Fruit fly (Drosophila melanogaster) whole organism: Measurements from ENCODE around the gene CG14050.

Experiments used
- CG8478 ChIP-seq: fragments of >200 bp; optimal IDR thresholded peaks from 2 replicates; lab custom pipeline; 2018; ENCODE audit warnings: inconsistent platforms
- Dll ChIP-seq: fragments of >200 bp; optimal IDR thresholded peaks from 2 replicates; lab custom pipeline; 2017
- EcR ChIP-seq, 2 experiments: fragments of >200 bp; optimal IDR thresholded peaks; 2 replicates each; lab custom pipeline; 2017; ENCODE audit warnings: missing biosample characterization in 2 of 2, missing genetic modification characterization in 2 of 2, missing genetic modification reagents in 2 of 2
- pan ChIP-seq: fragments of >200 bp; optimal IDR thresholded peaks from 2 replicates; lab custom pipeline; 2017
- psq ChIP-seq: fragments of >200 bp; optimal IDR thresholded peaks from 2 replicates; lab custom pipeline; 2017
- usp ChIP-seq: fragments of >200 bp; optimal IDR thresholded peaks from 2 replicates; lab custom pipeline; 2017; ENCODE audit warnings: missing biosample characterization, missing genetic modification characterization, mixed read lengths

DNA sequence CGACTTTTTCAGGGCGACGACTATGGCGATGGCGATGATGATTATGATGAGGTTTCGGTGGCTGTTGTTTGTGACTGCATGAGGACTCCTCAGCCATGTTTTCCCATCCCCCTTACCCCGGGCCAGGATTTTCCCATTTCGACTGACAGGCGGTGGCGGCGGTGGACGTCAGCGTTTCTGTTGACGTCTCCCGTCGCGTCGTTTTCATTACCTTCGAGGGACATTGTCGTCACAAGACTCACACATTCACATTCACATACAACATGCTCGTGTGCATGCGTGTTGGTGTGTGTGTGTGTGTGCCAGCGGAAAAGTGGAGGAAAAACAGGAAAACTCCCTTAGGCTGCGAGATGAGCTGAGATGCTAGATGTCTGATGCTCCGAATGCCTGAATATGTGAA lies 6.2 kb downstream of the CG14050 start:
- TF ChIP-seq usp (GFP tag; lab: Kevin White, UChicago) (no peak), psq (no peak), CG8478 (lab: Kevin White, UChicago) (no peak), pan (lab: Kevin White, UChicago) (no peak), EcR (GFP tag; optimal IDR thresholded peaks at IDR 0.05; lab: Kevin White, UChicago) (no peak), Dll (lab: Kevin White, UChicago) (no peak)
